Worm (Caenorhabditis elegans): ENCODE data around the gene ZC404.1.

ce11 chrV:6801850-6802249, 7.9 kb downstream of the ZC404.1 start, which contains the start of gene dmsr-10:
- TF ChIP-seq W03F9.2 (tag; optimal IDR thresholded peaks at IDR 0.05) (no peak), him-1 (tag; optimal IDR thresholded peaks at IDR 0.05) (no peak), dao-5 (tag; optimal IDR thresholded peaks at IDR 0.05) (no peak)
